Worm (Caenorhabditis elegans) whole organism, L3 larva: Measurements from ENCODE around the gene egl-47.

ENCODE experiments used
- R02D3.7 ChIP-seq: fragments of 150-350 bp; optimal IDR thresholded peaks from 2 replicates; lab custom pipeline; 2014; ENCODE audit warnings: missing biosample characterization, missing genetic modification characterization
- ZK546.5 ChIP-seq: sonication (generic microtip); optimal IDR thresholded peaks from 2 replicates; lab custom pipeline; 2017; ENCODE audit warnings: missing biosample characterization, missing genetic modification characterization
- aly-2 ChIP-seq: fragments of 150-350 bp; optimal IDR thresholded peaks from 2 replicates; lab custom pipeline; 2014; ENCODE audit warnings: missing biosample characterization, missing genetic modification characterization
- ceh-16 ChIP-seq: sonication (generic microtip); optimal IDR thresholded peaks from 2 replicates; lab custom pipeline; 2017; ENCODE audit warnings: missing biosample characterization, missing genetic modification characterization
- ceh-28 ChIP-seq: fragments of 150-350 bp; optimal IDR thresholded peaks from 2 replicates; lab custom pipeline; 2014; ENCODE audit warnings: missing biosample characterization, missing genetic modification reagents, missing genetic modification characterization
- ceh-82 ChIP-seq: fragments of 150-350 bp; optimal IDR thresholded peaks from 2 replicates; lab custom pipeline; 2014; ENCODE audit warnings: missing biosample characterization, missing genetic modification characterization
- daf-12 ChIP-seq: fragments of 150-350 bp; optimal IDR thresholded peaks from 2 replicates; lab custom pipeline; 2014; ENCODE audit warnings: missing biosample characterization, missing genetic modification reagents, missing genetic modification characterization
- egl-5 ChIP-seq: fragments of 150-350 bp; optimal IDR thresholded peaks from 2 replicates; lab custom pipeline; 2017; ENCODE audit warnings: missing biosample characterization, missing genetic modification reagents, missing genetic modification characterization, inconsistent platforms
- elt-2 ChIP-seq: sonication (generic microtip); optimal IDR thresholded peaks from 2 replicates; lab custom pipeline; 2016; ENCODE audit warnings: missing genetic modification reagents, mild to moderate bottlenecking, missing genetic modification characterization, missing compliant biosample characterization
- elt-3 ChIP-seq, 3 experiments: fragments of 150-350 bp in 1 of 3; sonication (generic microtip) in 2 of 3; optimal IDR thresholded peaks; 2 replicates in 2 of 3; 4 replicates in 1 of 3; lab custom pipeline; 2014 to 2017; ENCODE audit warnings: missing biosample characterization in 3 of 3, missing genetic modification characterization in 3 of 3
- eor-1 ChIP-seq, 2 experiments: fragments of 150-350 bp; optimal IDR thresholded peaks; 2 replicates each; lab custom pipeline; 2014 to 2018; ENCODE audit warnings: missing biosample characterization in 2 of 2, missing genetic modification characterization in 2 of 2
- fkh-10 ChIP-seq: sonication (generic microtip); optimal IDR thresholded peaks from 2 replicates; lab custom pipeline; 2017; ENCODE audit warnings: missing biosample characterization, missing genetic modification reagents, missing genetic modification characterization
- fkh-2 ChIP-seq: fragments of 150-350 bp; optimal IDR thresholded peaks from 2 replicates; lab custom pipeline; 2014; ENCODE audit warnings: missing biosample characterization, missing genetic modification reagents, missing genetic modification characterization
- jun-1 ChIP-seq: fragments of 150-350 bp; optimal IDR thresholded peaks from 2 replicates; lab custom pipeline; 2014; ENCODE audit warnings: missing biosample characterization, missing genetic modification reagents, missing genetic modification characterization
- lin-15B ChIP-seq: fragments of 150-350 bp; optimal IDR thresholded peaks from 2 replicates; lab custom pipeline; 2014; ENCODE audit warnings: missing biosample characterization, missing genetic modification characterization
- lin-39 ChIP-seq: fragments of 150-350 bp; optimal IDR thresholded peaks from 2 replicates; lab custom pipeline; 2018; ENCODE audit warnings: missing biosample characterization, missing genetic modification reagents, missing genetic modification characterization
- lsy-12 ChIP-seq: sonication (generic microtip); optimal IDR thresholded peaks from 2 replicates; lab custom pipeline; 2016; ENCODE audit warnings: mild to moderate bottlenecking, missing genetic modification characterization, missing compliant biosample characterization
- mdl-1 ChIP-seq: fragments of 150-350 bp; optimal IDR thresholded peaks from 2 replicates; lab custom pipeline; 2014; ENCODE audit warnings: missing biosample characterization, missing genetic modification characterization
- nhr-11 ChIP-seq: fragments of 150-350 bp; optimal IDR thresholded peaks from 2 replicates; lab custom pipeline; 2014; ENCODE audit warnings: missing biosample characterization, missing genetic modification characterization
- nhr-23 ChIP-seq: fragments of 150-350 bp; optimal IDR thresholded peaks from 2 replicates; lab custom pipeline; 2014; ENCODE audit warnings: missing biosample characterization, missing genetic modification reagents, missing genetic modification characterization
- nhr-25 ChIP-seq: sonication (generic microtip); optimal IDR thresholded peaks from 2 replicates; lab custom pipeline; 2017; ENCODE audit warnings: missing biosample characterization, missing genetic modification characterization
- nhr-28 ChIP-seq: fragments of 150-350 bp; optimal IDR thresholded peaks from 2 replicates; lab custom pipeline; 2014; ENCODE audit warnings: missing biosample characterization, missing genetic modification characterization
- nhr-43 ChIP-seq: sonication (generic microtip); optimal IDR thresholded peaks from 2 replicates; lab custom pipeline; 2016; ENCODE audit warnings: mild to moderate bottlenecking, missing genetic modification characterization, missing compliant biosample characterization; ENCODE audit not compliant: poor library complexity, severe bottlenecking
- nhr-67 ChIP-seq: fragments of 150-350 bp; optimal IDR thresholded peaks from 2 replicates; lab custom pipeline; 2014; ENCODE audit warnings: missing biosample characterization, missing genetic modification characterization
- nhr-76 ChIP-seq: fragments of 150-350 bp; sonication (generic microtip); optimal IDR thresholded peaks from 5 replicates; lab custom pipeline; 2014; ENCODE audit warnings: missing biosample characterization, missing genetic modification characterization
- nhr-77 ChIP-seq: fragments of 150-350 bp; optimal IDR thresholded peaks from 2 replicates; lab custom pipeline; 2014; ENCODE audit warnings: missing biosample characterization, missing genetic modification characterization
- pha-4 ChIP-seq: fragments of 150-350 bp; optimal IDR thresholded peaks from 2 replicates; lab custom pipeline; 2014; ENCODE audit warnings: missing biosample characterization, missing genetic modification reagents, missing genetic modification characterization
- pqm-1 ChIP-seq: fragments of 150-350 bp; optimal IDR thresholded peaks from 2 replicates; lab custom pipeline; 2017; ENCODE audit warnings: missing biosample characterization, missing genetic modification characterization, inconsistent platforms
- sea-2 ChIP-seq: fragments of 150-350 bp; sonication (generic microtip); optimal IDR thresholded peaks from 4 replicates; lab custom pipeline; 2014; ENCODE audit warnings: missing biosample characterization, missing genetic modification reagents, missing genetic modification characterization
- skn-1 ChIP-seq: fragments of 150-350 bp; optimal IDR thresholded peaks from 2 replicates; lab custom pipeline; 2014; ENCODE audit warnings: missing biosample characterization, missing genetic modification characterization
- snpc-4 ChIP-seq: fragments of 150-350 bp; optimal IDR thresholded peaks from 2 replicates; lab custom pipeline; 2014; ENCODE audit warnings: missing biosample characterization, missing genetic modification characterization
- unc-39 ChIP-seq: sonication (generic microtip); optimal IDR thresholded peaks from 4 replicates; lab custom pipeline; 2017; ENCODE audit warnings: missing biosample characterization, missing genetic modification characterization
- unc-62 ChIP-seq: fragments of 150-350 bp; sonication (generic microtip); optimal IDR thresholded peaks from 4 replicates; lab custom pipeline; 2014; ENCODE audit warnings: missing biosample characterization, missing genetic modification reagents, missing genetic modification characterization
- zag-1 ChIP-seq: fragments of 150-350 bp; optimal IDR thresholded peaks from 2 replicates; lab custom pipeline; 2014; ENCODE audit warnings: missing biosample characterization, missing genetic modification characterization
- ztf-11 ChIP-seq: fragments of 150-350 bp; optimal IDR thresholded peaks from 2 replicates; lab custom pipeline; 2014; ENCODE audit warnings: missing biosample characterization, missing genetic modification characterization
- ztf-4 ChIP-seq: fragments of 150-350 bp; optimal IDR thresholded peaks from 2 replicates; lab custom pipeline; 2014; ENCODE audit warnings: missing biosample characterization, missing genetic modification characterization

The egl-47 gene

ce11 chrV:9885918-9886488, 13.4 kb upstream of the egl-47 start, which contains the start of gene clp-9:
TSS of gene clp-9 (minus strand) at chrV:9885968.
- TF ChIP-seq unc-39 (tag; lab: Kevin White, UChicago) (no peak), pha-4 (peak; percentile 40), elt-2 (tag; lab: Kevin White, UChicago) (no peak), nhr-23 (tag; lab: Kevin White, UChicago) (peak; percentile 39)

DNA sequence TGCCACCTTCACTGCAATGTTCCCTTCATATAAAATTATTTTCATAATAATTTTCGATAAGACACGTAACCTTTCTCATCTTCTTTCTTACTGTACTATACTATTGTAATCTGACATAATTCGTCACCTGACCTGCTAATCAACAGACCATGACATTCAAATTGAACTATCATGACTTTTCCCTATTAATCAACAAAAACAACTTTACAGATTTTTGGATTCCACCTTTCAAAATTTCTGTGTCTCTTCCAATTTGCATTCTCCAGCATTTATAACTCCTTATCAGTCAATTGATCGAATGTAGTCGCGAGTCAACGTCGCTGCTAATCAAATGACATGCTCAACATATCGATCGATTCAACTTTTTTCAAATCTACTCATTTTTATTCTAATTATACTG, 9.7 kb upstream of the egl-47 start, which contains the start of gene fshr-1:
fshr-1 (plus strand) TSS at position 209 of the 400 bp plus-strand sequence.
- TF ChIP-seq pha-4, result peak; percentile 45
- no peak for TF ChIP-seq R02D3.7 (tag; lab: Kevin White, UChicago)
- peak; percentile 47 for TF ChIP-seq skn-1 (tag; lab: Kevin White, UChicago)
- peak; percentile 66 for TF ChIP-seq pqm-1 (tag; lab: Kevin White, UChicago)
- TF ChIP-seq ztf-11 (tag; lab: Kevin White, UChicago), result no peak
- TF ChIP-seq elt-2 (tag; lab: Kevin White, UChicago), result peak; percentile 86
- TF ChIP-seq fkh-2 (tag; lab: Kevin White, UChicago), result no peak
- no peak for TF ChIP-seq unc-39 (tag; lab: Kevin White, UChicago)
- TF ChIP-seq aly-2 (tag; lab: Kevin White, UChicago), result no peak
- no peak for TF ChIP-seq nhr-28 (tag; lab: Kevin White, UChicago)
- TF ChIP-seq nhr-43 (tag; lab: Kevin White, UChicago), result no peak
- TF ChIP-seq lin-15B (tag; lab: Kevin White, UChicago), result no peak
- TF ChIP-seq ceh-28 (tag; lab: Kevin White, UChicago), result peak; percentile 14
- TF ChIP-seq ceh-82 (tag; lab: Kevin White, UChicago), result no peak
- no peak for TF ChIP-seq mdl-1 (tag; lab: Kevin White, UChicago)
- TF ChIP-seq jun-1 (tag; lab: Kevin White, UChicago), result peak; percentile 1

DNA sequence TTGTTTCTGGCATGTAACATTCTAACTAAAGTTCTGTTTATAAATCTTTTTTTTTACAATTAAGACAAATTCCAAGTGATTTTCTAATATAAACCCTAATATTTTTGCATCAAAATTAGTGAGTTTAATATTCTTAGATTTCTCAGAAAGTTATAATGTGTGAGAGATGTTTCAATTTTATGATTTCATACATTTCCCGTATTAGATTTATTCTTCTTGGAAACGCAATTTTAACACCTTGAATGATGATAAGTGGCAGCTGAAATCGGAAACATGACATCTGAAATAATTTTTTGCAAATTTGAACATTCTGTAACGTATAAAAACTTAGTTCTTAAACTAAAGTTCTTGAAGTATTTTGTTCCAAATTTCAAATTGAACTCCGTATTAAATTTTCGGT, 1.7 kb downstream of the egl-47 start:
- no peak for TF ChIP-seq skn-1 (tag; lab: Kevin White, UChicago)
- TF ChIP-seq mdl-1 (tag; lab: Kevin White, UChicago), result no peak
- no peak for TF ChIP-seq unc-62 (GFP tag; lab: Kevin White, UChicago)
- TF ChIP-seq zag-1 (tag; lab: Kevin White, UChicago), result no peak
- no peak for TF ChIP-seq fkh-2 (tag; lab: Kevin White, UChicago)
- TF ChIP-seq nhr-67 (tag; lab: Kevin White, UChicago), result no peak
- TF ChIP-seq eor-1 (tag; optimal IDR thresholded peaks at IDR 0.05; lab: Kevin White, UChicago), result no peak
- no peak for TF ChIP-seq pha-4
- TF ChIP-seq ceh-16 (tag; lab: Kevin White, UChicago), result no peak
- TF ChIP-seq elt-2 (tag; lab: Kevin White, UChicago), result no peak
- TF ChIP-seq ZK546.5 (tag; lab: Kevin White, UChicago), result no peak
- TF ChIP-seq lin-15B (tag; lab: Kevin White, UChicago), result no peak
- TF ChIP-seq lin-39 (tag; lab: Kevin White, UChicago), result no peak
- no peak for TF ChIP-seq lsy-12
- TF ChIP-seq pqm-1 (tag; lab: Kevin White, UChicago), result no peak
- TF ChIP-seq elt-3 (tag; optimal IDR thresholded peaks at IDR 0.05; lab: Kevin White, UChicago), result no peak

ce11 chrV:9906115-9906514, 6.7 kb downstream of the egl-47 start, which contains the start of gene fipr-11:
TSS of gene fipr-11 (minus strand) at chrV:9906215.
- TF ChIP-seq ZK546.5 (tag; lab: Kevin White, UChicago) (no peak), unc-62 (GFP tag; lab: Kevin White, UChicago) (no peak), fkh-10 (no peak), nhr-76 (tag; lab: Kevin White, UChicago) (no peak), nhr-28 (tag; lab: Kevin White, UChicago) (no peak), snpc-4 (no peak), nhr-77 (tag; lab: Kevin White, UChicago) (no peak), ztf-4 (tag; lab: Kevin White, UChicago) (no peak), lsy-12 (no peak), egl-5 (no peak), daf-12 (tag; lab: Kevin White, UChicago) (no peak), nhr-11 (tag; lab: Kevin White, UChicago) (no peak), nhr-25 (tag; lab: Kevin White, UChicago) (no peak), pha-4 (no peak), nhr-43 (tag; lab: Kevin White, UChicago) (no peak), ceh-16 (tag; lab: Kevin White, UChicago) (no peak), sea-2 (GFP tag; lab: Kevin White, UChicago) (no peak)
